Worm (Caenorhabditis elegans) whole organism, late embryonic: ENCODE results near the gene rps-30.

ENCODE experiments used
- ceh-19 ChIP-seq: fragments of 200-800 bp; sonication (Bioruptor generic); optimal IDR thresholded peaks from 2 replicates; lab custom pipeline; 2018; ENCODE audit warnings: mild to moderate bottlenecking, missing genetic modification characterization, missing compliant biosample characterization
- elt-4 ChIP-seq: sonication (generic microtip); optimal IDR thresholded peaks from 2 replicates; lab custom pipeline; 2016; ENCODE audit warnings: missing genetic modification characterization, missing compliant biosample characterization
- pag-3 ChIP-seq: sonication (generic microtip); optimal IDR thresholded peaks from 2 replicates; lab custom pipeline; 2016; ENCODE audit warnings: missing compliant biosample characterization, missing genetic modification characterization, borderline replicate concordance
- ref-2 ChIP-seq: sonication (generic microtip); optimal IDR thresholded peaks from 2 replicates; lab custom pipeline; 2016; ENCODE audit warnings: missing genetic modification characterization, missing compliant biosample characterization

DNA sequence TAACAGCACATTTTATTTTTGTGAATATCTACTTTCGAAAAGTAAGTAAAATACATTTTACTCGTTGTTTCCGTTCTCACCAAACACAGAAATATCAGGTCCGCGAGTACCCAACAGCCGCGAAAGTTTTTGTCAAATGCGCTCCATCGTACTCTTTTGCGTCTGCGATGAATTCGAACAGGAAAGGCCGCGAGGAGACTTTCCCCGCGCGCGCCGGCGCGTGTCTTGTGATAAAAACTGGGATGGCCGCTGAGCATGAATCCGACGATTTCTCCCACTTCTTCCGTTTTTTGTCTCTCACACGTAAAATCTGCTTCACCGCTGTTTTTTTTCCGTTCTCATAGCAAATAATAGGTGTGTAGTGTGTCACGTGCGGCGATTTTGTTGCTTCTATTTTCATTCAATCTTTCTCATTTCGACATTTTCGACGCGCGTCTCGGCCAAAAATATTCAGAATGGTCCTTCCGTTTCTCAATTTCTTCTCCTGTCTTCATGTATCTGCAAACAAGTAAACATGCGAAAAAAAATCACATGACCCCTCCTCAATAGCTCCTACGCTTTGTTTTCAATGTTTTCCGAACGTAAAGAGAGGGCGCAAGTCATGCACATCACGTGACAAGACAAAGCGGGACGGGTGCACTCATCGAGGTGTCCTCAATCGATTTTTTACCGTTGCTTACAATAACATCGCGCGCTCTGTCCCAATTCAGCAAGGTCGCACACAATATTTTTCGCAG, 27.9 kb downstream of the rps-30 start, which contains the start of gene uvs-1:
- TF ChIP-seq ceh-19 (GFP tag; lab: Kevin White, UChicago) (no peak), pag-3 (tag; lab: Kevin White, UChicago) (no peak), elt-4 (no peak), ref-2 (tag; lab: Kevin White, UChicago) (no peak)
